Fruit fly (Drosophila melanogaster) whole organism, pupa: ENCODE data around the gene CG4766.

Experiments used
- CG10348 ChIP-seq: fragments of 200-800 bp; sonication (Bioruptor generic); IDR thresholded peaks from 2 replicates; pipeline ENCODE4 v1.3.6; 2022; ENCODE audit warnings: missing biosample characterization, missing genetic modification characterization
- CG12605 ChIP-seq: fragments of 200-800 bp; sonication (Bioruptor generic); IDR thresholded peaks from 2 replicates; pipeline ENCODE4 v1.3.6; 2022; ENCODE audit warnings: missing biosample characterization, missing genetic modification characterization
- CG13204 ChIP-seq: fragments of 200-800 bp; sonication (Bioruptor generic); optimal IDR thresholded peaks from 2 replicates; lab custom pipeline; 2018; ENCODE audit warnings: missing biosample characterization, mild to moderate bottlenecking, missing genetic modification characterization, moderate library complexity
- CG14655 ChIP-seq: fragments of 200-800 bp; sonication (Bioruptor generic); optimal IDR thresholded peaks from 3 replicates; lab custom pipeline; 2017; ENCODE audit warnings: mild to moderate bottlenecking, missing biosample characterization, missing genetic modification reagents, missing genetic modification characterization
- CG15710 ChIP-seq: fragments of 200-800 bp; sonication (Bioruptor generic); optimal IDR thresholded peaks from 2 replicates; lab custom pipeline; 2018; ENCODE audit warnings: missing biosample characterization, mild to moderate bottlenecking, missing genetic modification characterization, moderate library complexity
- CG17806 ChIP-seq: fragments of 200-800 bp; sonication (Bioruptor generic); optimal IDR thresholded peaks from 2 replicates; lab custom pipeline; 2018; ENCODE audit warnings: missing biosample characterization, mild to moderate bottlenecking, missing genetic modification characterization, moderate library complexity
- CG32121 ChIP-seq: fragments of 200-800 bp; sonication (Bioruptor generic); IDR thresholded peaks from 2 replicates; pipeline ENCODE4 v1.3.6; 2022; ENCODE audit warnings: missing biosample characterization, missing genetic modification characterization
- CG34367 ChIP-seq: fragments of 200-800 bp; sonication (Bioruptor generic); optimal IDR thresholded peaks from 2 replicates; lab custom pipeline; 2018; ENCODE audit warnings: missing biosample characterization, mild to moderate bottlenecking, missing genetic modification characterization
- CG4496 ChIP-seq: fragments of 200-800 bp; sonication (Bioruptor generic); IDR thresholded peaks from 3 replicates; pipeline ENCODE4 v1.3.6; 2022; ENCODE audit warnings: missing biosample characterization, missing genetic modification characterization
- CG8159 ChIP-seq: fragments of 200-800 bp; sonication (Bioruptor generic); optimal IDR thresholded peaks from 3 replicates; lab custom pipeline; 2018; ENCODE audit warnings: missing biosample characterization, mild to moderate bottlenecking, missing genetic modification characterization, moderate library complexity
- CG8301 ChIP-seq: fragments of 200-800 bp; sonication (Bioruptor generic); optimal IDR thresholded peaks from 2 replicates; lab custom pipeline; 2018; ENCODE audit warnings: missing biosample characterization, mild to moderate bottlenecking, missing genetic modification characterization
- CG9948 ChIP-seq: fragments of 200-800 bp; sonication (Bioruptor generic); optimal IDR thresholded peaks from 2 replicates; lab custom pipeline; 2018; ENCODE audit warnings: missing biosample characterization, mild to moderate bottlenecking, missing genetic modification characterization, moderate library complexity
- D1 ChIP-seq: fragments of 200-800 bp; sonication (Bioruptor generic); optimal IDR thresholded peaks from 2 replicates; lab custom pipeline; 2018; ENCODE audit warnings: missing biosample characterization, mild to moderate bottlenecking, missing genetic modification characterization, moderate library complexity
- EcR ChIP-seq: fragments of 200-800 bp; sonication (Bioruptor generic); optimal IDR thresholded peaks from 3 replicates; lab custom pipeline; 2019; ENCODE audit warnings: missing biosample characterization, missing genetic modification characterization, mild to moderate bottlenecking, moderate library complexity, missing genetic modification reagents
- Ets98B ChIP-seq: fragments of 200-800 bp; sonication (Bioruptor generic); IDR thresholded peaks from 2 replicates; pipeline ENCODE4 v1.3.6; 2022; ENCODE audit warnings: missing biosample characterization, missing genetic modification characterization
- Pif1A ChIP-seq: fragments of 200-800 bp; sonication (Bioruptor generic); optimal IDR thresholded peaks from 3 replicates; lab custom pipeline; 2016; ENCODE audit warnings: missing biosample characterization, missing genetic modification characterization
- Pif1B ChIP-seq: fragments of 200-800 bp; sonication (Bioruptor generic); optimal IDR thresholded peaks from 3 replicates; lab custom pipeline; 2016; ENCODE audit warnings: missing biosample characterization, missing genetic modification characterization
- Snoo ChIP-seq: fragments of 200-800 bp; sonication (Bioruptor generic); optimal IDR thresholded peaks from 3 replicates; lab custom pipeline; 2017; ENCODE audit warnings: missing biosample characterization, mild to moderate bottlenecking, missing genetic modification characterization, inconsistent platforms
- fd96Ca ChIP-seq: fragments of 200-800 bp; sonication (Bioruptor generic); IDR thresholded peaks from 3 replicates; pipeline ENCODE4 v1.3.6; 2022; ENCODE audit warnings: missing biosample characterization, missing genetic modification characterization
- gl ChIP-seq: fragments of 200-800 bp; sonication (Bioruptor generic); optimal IDR thresholded peaks from 2 replicates; lab custom pipeline; 2018; ENCODE audit warnings: missing biosample characterization, mild to moderate bottlenecking, missing genetic modification characterization
- rn ChIP-seq: fragments of 200-800 bp; sonication (Bioruptor generic); IDR thresholded peaks from 2 replicates; pipeline ENCODE4 v1.3.6; 2022; ENCODE audit warnings: missing biosample characterization, missing genetic modification characterization

Gene CG4766

DNA sequence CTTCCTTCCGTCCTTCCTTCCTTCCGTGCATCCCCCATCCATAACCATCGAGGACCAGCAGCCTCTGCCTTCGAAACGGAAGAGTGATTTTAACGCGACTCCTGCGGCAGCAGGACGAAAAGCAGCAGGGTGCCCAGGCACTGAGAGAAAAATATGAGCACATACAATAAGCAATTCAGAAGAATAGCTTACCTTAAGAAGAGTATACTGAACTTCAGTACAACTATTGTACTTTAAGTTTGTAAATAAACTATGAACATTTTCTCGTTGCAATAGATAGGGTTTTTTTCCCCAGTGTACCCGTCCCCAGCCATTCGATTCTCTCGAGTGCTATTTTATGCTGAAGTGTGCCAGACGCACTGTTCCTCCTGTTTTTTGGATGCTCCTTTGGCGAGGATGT, 31.1 kb upstream of the CG4766 start:
- peak; percentile 63 for TF ChIP-seq CG8159 (tag; lab: Kevin White, UChicago)
- no peak for TF ChIP-seq EcR (GFP tag; lab: Kevin White, UChicago)
- no peak for TF ChIP-seq CG14655
- TF ChIP-seq Pif1A (GFP tag; lab: Kevin White, UChicago), result peak; percentile 21
- peak; percentile 49 for TF ChIP-seq CG15710 (tag; lab: Kevin White, UChicago)
- peak; percentile 29 for TF ChIP-seq CG17806 (tag; lab: Kevin White, UChicago)
- TF ChIP-seq CG34367 (tag; lab: Kevin White, UChicago), result peak; percentile 17
- peak; percentile 19 for TF ChIP-seq CG9948 (tag; lab: Kevin White, UChicago)
- TF ChIP-seq CG4496, result peak; percentile 58; the same call in 2 of the 3 replicates
- TF ChIP-seq Snoo (tag; lab: Kevin White, UChicago), result peak; percentile 38
- TF ChIP-seq Ets98B (GFP tag; lab: Robert Waterston, UW), result no peak
- TF ChIP-seq, all 21 proteins: peak for 8

dm6 chrX:6030593-6030992, 30.0 kb upstream of the CG4766 start:
- no peak for TF ChIP-seq CG32121
- no peak for TF ChIP-seq CG12605 (GFP tag; lab: Robert Waterston, UW)
- no peak for TF ChIP-seq CG13204 (GFP tag; lab: Kevin White, UChicago)
- TF ChIP-seq rn (GFP tag; lab: Robert Waterston, UW), result no peak
- no peak for TF ChIP-seq CG9948 (tag; lab: Kevin White, UChicago)
- TF ChIP-seq CG10348 (GFP tag; lab: Robert Waterston, UW), result no peak
- TF ChIP-seq D1, result no peak
- peak; percentile 29; the same call in 1 of the 3 replicates for TF ChIP-seq CG4496
- TF ChIP-seq, all 21 proteins: peak for 1

dm6 chrX:6030010-6030409, 29.4 kb upstream of the CG4766 start:
- no peak for TF ChIP-seq CG8301 (tag; lab: Kevin White, UChicago)
- peak; percentile 13 for TF ChIP-seq Pif1B
- peak; percentile 43 for TF ChIP-seq Snoo (tag; lab: Kevin White, UChicago)
- peak; percentile 15 for TF ChIP-seq CG17806 (tag; lab: Kevin White, UChicago)
- TF ChIP-seq CG4496, result no peak
- TF ChIP-seq CG8159 (tag; lab: Kevin White, UChicago), result peak; percentile 6
- TF ChIP-seq CG13204 (GFP tag; lab: Kevin White, UChicago), result no peak
- TF ChIP-seq Pif1A (GFP tag; lab: Kevin White, UChicago), result no peak
- no peak for TF ChIP-seq EcR (GFP tag; lab: Kevin White, UChicago)
- TF ChIP-seq CG34367 (tag; lab: Kevin White, UChicago), result no peak
- no peak for TF ChIP-seq CG14655

- TF ChIP-seq gl (tag; lab: Kevin White, UChicago), result no peak
- TF ChIP-seq fd96Ca (GFP tag; lab: Robert Waterston, UW), result no peak
- TF ChIP-seq CG17806 (tag; lab: Kevin White, UChicago), result no peak
- no peak for TF ChIP-seq CG14655
- no peak for TF ChIP-seq D1
- TF ChIP-seq, all 21 proteins: peak for 0
These were observed 28.4 kb upstream of the CG4766 start for dm6 chrX:6029015-6029414.

dm6 chrX:6027846-6028245, 27.2 kb upstream of the CG4766 start:
- peak; percentile 71 for TF ChIP-seq CG15710 (tag; lab: Kevin White, UChicago)
- TF ChIP-seq Pif1B, result peak; percentile 53
- peak; percentile 34 for TF ChIP-seq Snoo (tag; lab: Kevin White, UChicago)
- TF ChIP-seq CG10348 (GFP tag; lab: Robert Waterston, UW), result no peak
- TF ChIP-seq fd96Ca (GFP tag; lab: Robert Waterston, UW), result peak; percentile 31; the same call in 1 of the 3 replicates
- peak; percentile 68 for TF ChIP-seq CG12605 (GFP tag; lab: Robert Waterston, UW)
- peak; percentile 54 for TF ChIP-seq CG9948 (tag; lab: Kevin White, UChicago)
- TF ChIP-seq Pif1A (GFP tag; lab: Kevin White, UChicago), result peak; percentile 58
- TF ChIP-seq EcR (GFP tag; lab: Kevin White, UChicago), result no peak
- TF ChIP-seq CG8159 (tag; lab: Kevin White, UChicago), result peak; percentile 75
- peak; percentile 64 for TF ChIP-seq CG17806 (tag; lab: Kevin White, UChicago)
- peak; percentile 27 for TF ChIP-seq CG13204 (GFP tag; lab: Kevin White, UChicago)
- TF ChIP-seq D1, result no peak
- TF ChIP-seq gl (tag; lab: Kevin White, UChicago), result peak; percentile 43
- peak; percentile 51; the same call in 1 of the 2 replicates for TF ChIP-seq CG32121
- TF ChIP-seq CG4496, result peak; percentile 87
- TF ChIP-seq CG34367 (tag; lab: Kevin White, UChicago), result peak; percentile 56
- TF ChIP-seq Ets98B (GFP tag; lab: Robert Waterston, UW), result peak; percentile 72
- TF ChIP-seq CG8301 (tag; lab: Kevin White, UChicago), result peak; percentile 56
- peak; percentile 65 for TF ChIP-seq CG14655
- TF ChIP-seq rn (GFP tag; lab: Robert Waterston, UW), result 0 out of 2 replicates have a peak, but pooled peaks have one; percentile 16

dm6 chrX:6024638-6025037, 24.0 kb upstream of the CG4766 start:
- peak; percentile 32 for TF ChIP-seq Pif1B
- TF ChIP-seq Pif1A (GFP tag; lab: Kevin White, UChicago), result peak; percentile 22
- peak; percentile 73 for TF ChIP-seq CG8159 (tag; lab: Kevin White, UChicago)
- no peak for TF ChIP-seq CG32121
- TF ChIP-seq rn (GFP tag; lab: Robert Waterston, UW), result 0 out of 2 replicates have a peak, but pooled peaks have one; percentile 10
- no peak for TF ChIP-seq CG14655
- TF ChIP-seq CG17806 (tag; lab: Kevin White, UChicago), result peak; percentile 54
- no peak for TF ChIP-seq CG10348 (GFP tag; lab: Robert Waterston, UW)
- no peak for TF ChIP-seq CG8301 (tag; lab: Kevin White, UChicago)
- TF ChIP-seq CG4496, result peak; percentile 50; the same call in 1 of the 3 replicates
- peak; percentile 27 for TF ChIP-seq Snoo (tag; lab: Kevin White, UChicago)
- no peak for TF ChIP-seq D1
- peak; percentile 66 for TF ChIP-seq CG15710 (tag; lab: Kevin White, UChicago)
- peak; percentile 41 for TF ChIP-seq EcR (GFP tag; lab: Kevin White, UChicago)
- peak; percentile 6 for TF ChIP-seq CG13204 (GFP tag; lab: Kevin White, UChicago)
- TF ChIP-seq CG34367 (tag; lab: Kevin White, UChicago), result peak; percentile 39
- no peak for TF ChIP-seq CG12605 (GFP tag; lab: Robert Waterston, UW)
- no peak for TF ChIP-seq Ets98B (GFP tag; lab: Robert Waterston, UW)
- peak; percentile 11 for TF ChIP-seq gl (tag; lab: Kevin White, UChicago)
- TF ChIP-seq fd96Ca (GFP tag; lab: Robert Waterston, UW), result no peak
- TF ChIP-seq CG9948 (tag; lab: Kevin White, UChicago), result peak; percentile 38
